Worm (Caenorhabditis elegans) whole organism, midembryonic: ENCODE results near the gene M03E7.1.

Experiments used
- T22C8.4 ChIP-seq: fragments of 200-800 bp; sonication (Bioruptor generic); IDR thresholded peaks from 2 replicates; pipeline ENCODE4 v1.3.6; 2022; ENCODE audit warnings: missing genetic modification characterization, missing compliant biosample characterization
- cog-1 ChIP-seq: sonication (generic microtip); optimal IDR thresholded peaks from 2 replicates; lab custom pipeline; 2016; ENCODE audit warnings: missing genetic modification characterization, missing compliant biosample characterization
- flt-1 ChIP-seq: fragments of 200-800 bp; sonication (Bioruptor generic); IDR thresholded peaks from 2 replicates; pipeline ENCODE4 v1.3.6; 2022; ENCODE audit warnings: missing genetic modification characterization, missing compliant biosample characterization
- klf-2 ChIP-seq: fragments of 200-800 bp; sonication (Bioruptor generic); conservative IDR thresholded peaks from 2 replicates; pipeline ENCODE4 v1.3.6; 2022; ENCODE audit warnings: missing genetic modification reagents, missing genetic modification characterization, missing compliant biosample characterization
- med-1 ChIP-seq: sonication (generic microtip); optimal IDR thresholded peaks from 2 replicates; lab custom pipeline; 2017; ENCODE audit warnings: missing genetic modification characterization, mild to moderate bottlenecking, missing compliant biosample characterization, antibody characterized with exemption, missing genetic modification reagents; ENCODE audit not compliant: insufficient read depth
- ref-1 ChIP-seq: fragments of 200-800 bp; sonication (Bioruptor generic); conservative IDR thresholded peaks from 2 replicates; pipeline ENCODE4 v1.3.6; 2022; ENCODE audit warnings: missing genetic modification reagents, missing genetic modification characterization, missing compliant biosample characterization
- tab-1 ChIP-seq: fragments of 200-800 bp; sonication (Bioruptor generic); IDR thresholded peaks from 2 replicates; pipeline ENCODE4 v1.3.6; 2022; ENCODE audit warnings: missing genetic modification characterization, missing compliant biosample characterization
- ztf-23 ChIP-seq: fragments of 200-800 bp; sonication (Bioruptor generic); IDR thresholded peaks from 2 replicates; pipeline ENCODE4 v1.3.6; 2022; ENCODE audit warnings: missing genetic modification reagents, missing genetic modification characterization, missing compliant biosample characterization
- ztf-29 ChIP-seq: fragments of 200-800 bp; sonication (Bioruptor generic); IDR thresholded peaks from 2 replicates; pipeline ENCODE4 v1.3.6; 2022; ENCODE audit warnings: missing genetic modification reagents, missing genetic modification characterization, missing compliant biosample characterization

- TF ChIP-seq cog-1 (tag; lab: Kevin White, UChicago) (no peak), ztf-29 (GFP tag; lab: Robert Waterston, UW) (no peak), T22C8.4 (GFP tag; lab: Robert Waterston, UW) (no peak), flt-1 (GFP tag; lab: Robert Waterston, UW) (no peak), med-1 (GFP tag; lab: Kevin White, UChicago) (no peak), tab-1 (no peak), ref-1 (GFP tag; lab: Robert Waterston, UW) (no peak), ztf-23 (GFP tag; lab: Robert Waterston, UW) (no peak), klf-2 (no peak)
Observed at ce11 chrV:5672270-5672669, 50.8 kb downstream of the M03E7.1 start.
